Worm (Caenorhabditis elegans): ENCODE measurements around the gene ZC477.4.

DNA sequence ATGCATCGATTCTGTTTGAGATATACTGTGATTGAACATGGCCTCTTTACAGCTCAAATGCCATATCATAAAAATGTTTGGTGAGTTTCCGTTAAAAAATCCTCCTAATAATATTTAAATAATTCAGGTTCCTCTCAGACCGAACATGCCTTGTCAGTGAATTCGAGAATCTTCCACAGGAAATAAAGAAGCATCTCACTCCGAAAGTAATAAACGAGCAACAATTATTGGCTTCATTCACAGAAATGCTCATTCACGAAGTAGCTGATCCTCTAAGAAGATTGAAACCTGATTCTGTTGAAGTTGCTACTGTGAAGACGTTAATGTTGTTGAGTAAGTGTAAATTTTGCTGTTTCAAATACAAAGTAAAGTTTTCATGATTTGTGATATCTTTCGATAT, 46.4 kb downstream of the ZC477.4 start:
- TF ChIP-seq aly-1 (tag; optimal IDR thresholded peaks at IDR 0.05), result no peak
- no peak for TF ChIP-seq flt-1 (GFP tag; IDR thresholded peaks at IDR 0.05)
- TF ChIP-seq ama-1 (optimal IDR thresholded peaks at IDR 0.05), result no peak
- TF ChIP-seq tbx-11 (GFP tag; IDR thresholded peaks at IDR 0.05), result no peak
- no peak for TF ChIP-seq hnd-1 (tag; optimal IDR thresholded peaks at IDR 0.05)

Measured in whole organism, early embryonic.